Worm (Caenorhabditis elegans): ENCODE results near the gene hadb-1.
A peak's percentile ranks its signal among the peaks of the same experiment; 100 is the strongest.

The hadb-1 gene

DNA sequence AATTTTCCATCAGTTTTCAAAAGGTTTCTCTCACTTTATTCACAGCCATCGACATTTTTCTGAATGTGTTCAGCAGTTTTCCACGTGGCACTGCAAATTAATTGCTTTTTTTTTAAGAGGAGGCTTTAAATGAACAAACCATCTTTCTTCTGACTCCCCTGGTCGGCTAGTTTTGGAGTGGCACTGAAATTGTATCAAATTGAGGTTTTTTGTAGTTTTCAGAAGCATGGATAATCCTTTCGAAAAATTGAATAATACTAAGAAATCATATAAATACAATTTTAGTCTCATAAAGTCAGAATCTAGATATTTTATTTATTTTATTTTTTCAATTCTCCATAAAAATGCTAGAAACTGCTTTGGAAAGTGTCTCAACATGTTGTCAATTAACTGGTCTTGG is 16.5 kb upstream of the hadb-1 start, which contains the start of gene B0303.16:
TSS of gene B0303.16 (plus strand) at position 301 of the 400 bp plus-strand sequence.
- TF ChIP-seq nhr-77 (tag; optimal IDR thresholded peaks at IDR 0.05) = no peak
- no peak for TF ChIP-seq mab-5 (tag; optimal IDR thresholded peaks at IDR 0.05)
- no peak for TF ChIP-seq elt-3 (tag; optimal IDR thresholded peaks at IDR 0.05)
- TF ChIP-seq ama-1 (optimal IDR thresholded peaks at IDR 0.05) = no peak
- TF ChIP-seq nhr-12 (tag; optimal IDR thresholded peaks at IDR 0.05) = no peak
- TF ChIP-seq mdl-1 (tag; optimal IDR thresholded peaks at IDR 0.05) = no peak
- TF ChIP-seq sma-9 (GFP tag; optimal IDR thresholded peaks at IDR 0.05) = no peak
- TF ChIP-seq sma-9 (tag; optimal IDR thresholded peaks at IDR 0.05) = no peak
- TF ChIP-seq lin-11 (tag; optimal IDR thresholded peaks at IDR 0.05) = no peak
- no peak for TF ChIP-seq egl-27 (tag; optimal IDR thresholded peaks at IDR 0.05)
- TF ChIP-seq ZK546.5 (tag; optimal IDR thresholded peaks at IDR 0.05) = no peak
- no peak for TF ChIP-seq nhr-6 (tag; optimal IDR thresholded peaks at IDR 0.05)
- no peak for TF ChIP-seq R02D3.7 (tag; optimal IDR thresholded peaks at IDR 0.05)
- TF ChIP-seq mbf-1 (tag; optimal IDR thresholded peaks at IDR 0.05) = no peak
- no peak for TF ChIP-seq nhr-21 (tag; optimal IDR thresholded peaks at IDR 0.05)
- TF ChIP-seq unc-55 (GFP tag; optimal IDR thresholded peaks at IDR 0.05) = no peak
- TF ChIP-seq gmeb-1 (tag; optimal IDR thresholded peaks at IDR 0.05) = no peak

ce11 chrIII:8700289-8700957 is 12.1 kb upstream of the hadb-1 start, which contains the start of the genes sdz-1 and vps-33.1:
sdz-1 (minus strand) TSS chrIII:8700339.
vps-33.1 (plus strand) TSS chrIII:8700927.
- peak; percentile 1 for TF ChIP-seq sma-3 (GFP tag; optimal IDR thresholded peaks at IDR 0.05)
- no peak for TF ChIP-seq skn-1 (tag; optimal IDR thresholded peaks at IDR 0.05)
- TF ChIP-seq ceh-82 (tag; optimal IDR thresholded peaks at IDR 0.05) = no peak
- no peak for TF ChIP-seq nhr-21 (tag; optimal IDR thresholded peaks at IDR 0.05)
- no peak for TF ChIP-seq nhr-11 (tag; optimal IDR thresholded peaks at IDR 0.05)
- peak; percentile 87 for TF ChIP-seq gmeb-1 (tag; optimal IDR thresholded peaks at IDR 0.05)
- TF ChIP-seq blmp-1 (tag; optimal IDR thresholded peaks at IDR 0.05; ENCODE audit: insufficient read depth) = no peak
- no peak for TF ChIP-seq sem-4 (tag; optimal IDR thresholded peaks at IDR 0.05)
- no peak for TF ChIP-seq Y55F3AM.14 (GFP tag; optimal IDR thresholded peaks at IDR 0.05)
- TF ChIP-seq ama-1 (optimal IDR thresholded peaks at IDR 0.05) = no peak
- no peak for TF ChIP-seq mbf-1 (tag; optimal IDR thresholded peaks at IDR 0.05)
- no peak for TF ChIP-seq nhr-6 (tag; optimal IDR thresholded peaks at IDR 0.05)
- TF ChIP-seq zag-1 (tag; optimal IDR thresholded peaks at IDR 0.05) = no peak
- no peak for TF ChIP-seq nhr-77 (tag; optimal IDR thresholded peaks at IDR 0.05)
- no peak for TF ChIP-seq ztf-11 (tag; optimal IDR thresholded peaks at IDR 0.05)
- TF ChIP-seq nhr-12 (tag; optimal IDR thresholded peaks at IDR 0.05) = no peak
- TF ChIP-seq ceh-16 (tag; optimal IDR thresholded peaks at IDR 0.05) = no peak
- TF ChIP-seq peb-1 (tag; optimal IDR thresholded peaks at IDR 0.05) = no peak
- TF ChIP-seq nhr-10 (tag; optimal IDR thresholded peaks at IDR 0.05) = no peak
- peak; percentile 43 for TF ChIP-seq lin-13 (GFP tag; optimal IDR thresholded peaks at IDR 0.05)
- peak; percentile 68 for TF ChIP-seq C34F6.9 (tag; optimal IDR thresholded peaks at IDR 0.05)
- TF ChIP-seq unc-55 (GFP tag; optimal IDR thresholded peaks at IDR 0.05) = peak; percentile 90
- no peak for TF ChIP-seq ZK546.5 (tag; optimal IDR thresholded peaks at IDR 0.05)
- no peak for TF ChIP-seq fos-1 (tag; optimal IDR thresholded peaks at IDR 0.05)
- TF ChIP-seq mab-5 (tag; optimal IDR thresholded peaks at IDR 0.05) = no peak
- TF ChIP-seq ztf-4 (tag; optimal IDR thresholded peaks at IDR 0.05) = no peak
- no peak for TF ChIP-seq elt-1 (tag; optimal IDR thresholded peaks at IDR 0.05)
- peak; percentile 4 for TF ChIP-seq crh-2 (tag; optimal IDR thresholded peaks at IDR 0.05)
- no peak for TF ChIP-seq unc-39 (tag; optimal IDR thresholded peaks at IDR 0.05)
- TF ChIP-seq dmd-4 (tag; optimal IDR thresholded peaks at IDR 0.05) = no peak
- no peak for TF ChIP-seq mdl-1 (tag; optimal IDR thresholded peaks at IDR 0.05)
- no peak for TF ChIP-seq ztf-1 (GFP tag; conservative IDR thresholded peaks at IDR 0.05)
- TF ChIP-seq nhr-237 (tag; optimal IDR thresholded peaks at IDR 0.05) = no peak
- TF ChIP-seq alr-1 (tag; optimal IDR thresholded peaks at IDR 0.05) = no peak
- TF ChIP-seq R02D3.7 (tag; optimal IDR thresholded peaks at IDR 0.05) = no peak
- peak; percentile 62 for TF ChIP-seq nhr-129 (tag; optimal IDR thresholded peaks at IDR 0.05)
- no peak for TF ChIP-seq nhr-25 (tag; optimal IDR thresholded peaks at IDR 0.05)
- TF ChIP-seq egl-27 (tag; optimal IDR thresholded peaks at IDR 0.05) = no peak
- TF ChIP-seq sma-9 (GFP tag; optimal IDR thresholded peaks at IDR 0.05) = peak; percentile 50
- TF ChIP-seq sma-9 (tag; optimal IDR thresholded peaks at IDR 0.05) = no peak
- no peak for TF ChIP-seq aly-2 (tag; optimal IDR thresholded peaks at IDR 0.05)
- TF ChIP-seq unc-62 (GFP tag; optimal IDR thresholded peaks at IDR 0.05) = no peak
- no peak for TF ChIP-seq F13H6.1 (tag; optimal IDR thresholded peaks at IDR 0.05)
- TF ChIP-seq nhr-23 (tag; optimal IDR thresholded peaks at IDR 0.05) = no peak
- TF ChIP-seq snpc-4 (tag; optimal IDR thresholded peaks at IDR 0.05) = no peak
- TF ChIP-seq lin-39 (tag; optimal IDR thresholded peaks at IDR 0.05) = no peak
- peak in 1 of 2 experiments; percentile 75 for TF ChIP-seq lsy-2 (tag; optimal IDR thresholded peaks at IDR 0.05)
- TF ChIP-seq lin-11 (tag; optimal IDR thresholded peaks at IDR 0.05) = no peak
- no peak for TF ChIP-seq elt-3 (tag; optimal IDR thresholded peaks at IDR 0.05)
